Fruit fly (Drosophila melanogaster) whole organism, embryonic: ENCODE measurements around the gene fz4.

Experiments used
- Atf3 ChIP-seq: fragments of 200-800 bp; sonication (Bioruptor generic); optimal IDR thresholded peaks from 3 replicates; lab custom pipeline; 2016; ENCODE audit warnings: missing biosample characterization, missing genetic modification characterization
- CG4404 ChIP-seq: fragments of 200-800 bp; sonication (Bioruptor generic); IDR thresholded peaks from 2 replicates; pipeline ENCODE4 v1.3.6; 2022; ENCODE audit warnings: missing biosample characterization, missing genetic modification characterization
- CG8359 ChIP-seq: fragments of 200-800 bp; sonication (Bioruptor generic); optimal IDR thresholded peaks from 2 replicates; lab custom pipeline; 2017; ENCODE audit warnings: missing biosample characterization, mild to moderate bottlenecking, missing genetic modification characterization, borderline replicate concordance
- Fer3 ChIP-seq: fragments of 200-800 bp; sonication (Bioruptor generic); optimal IDR thresholded peaks from 2 replicates; lab custom pipeline; 2018; ENCODE audit warnings: missing biosample characterization, mild to moderate bottlenecking, missing genetic modification characterization, moderate library complexity
- Taf1 ChIP-seq: fragments of 200-800 bp; sonication (Bioruptor generic); IDR thresholded peaks from 2 replicates; pipeline ENCODE4 v1.3.6; 2022; ENCODE audit warnings: missing biosample characterization, missing genetic modification characterization
- az2 ChIP-seq: fragments of 200-800 bp; sonication (Bioruptor generic); optimal IDR thresholded peaks from 3 replicates; lab custom pipeline; 2016; ENCODE audit warnings: missing biosample characterization, missing genetic modification characterization
- dmrt11E ChIP-seq: fragments of 200-800 bp; sonication (Bioruptor generic); optimal IDR thresholded peaks from 3 replicates; lab custom pipeline; 2018; ENCODE audit warnings: missing biosample characterization, mild to moderate bottlenecking, missing genetic modification characterization, moderate library complexity
- h ChIP-seq: fragments of >200 bp; optimal IDR thresholded peaks from 2 replicates; lab custom pipeline; 2017
- shn ChIP-seq: fragments of 200-800 bp; sonication (Bioruptor generic); optimal IDR thresholded peaks from 3 replicates; lab custom pipeline; 2016; ENCODE audit warnings: missing biosample characterization, missing genetic modification characterization
- sr ChIP-seq: fragments of 200-800 bp; sonication (Bioruptor generic); IDR thresholded peaks from 3 replicates; pipeline ENCODE4 v1.3.6; 2022; ENCODE audit warnings: missing biosample characterization, missing genetic modification characterization
- sug ChIP-seq: fragments of 200-800 bp; optimal IDR thresholded peaks from 2 replicates; lab custom pipeline; 2019; ENCODE audit warnings: missing biosample characterization, mild to moderate bottlenecking, missing genetic modification characterization, moderate library complexity

DNA sequence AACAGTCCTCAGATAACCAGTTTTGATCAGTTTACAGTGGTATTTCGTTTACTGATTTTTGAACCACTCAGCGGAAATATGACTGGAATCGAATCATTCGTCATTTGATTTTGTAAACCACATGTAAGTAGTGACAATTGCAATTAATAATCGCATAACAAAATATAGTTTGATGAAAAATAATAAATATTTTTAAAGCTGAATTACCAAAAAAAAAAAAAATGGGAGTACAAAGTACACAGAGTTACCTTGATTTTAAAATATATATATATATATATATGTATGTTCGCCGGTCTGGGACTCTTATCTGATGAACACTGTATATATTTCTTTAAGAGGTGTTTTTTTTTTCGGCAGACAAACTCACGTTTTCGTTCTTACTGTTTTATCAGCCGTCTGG is 42.9 kb downstream of the fz4 start:
- TF ChIP-seq Fer3 (no peak), CG8359 (GFP tag; lab: Kevin White, UChicago) (no peak), dmrt11E (tag; lab: Kevin White, UChicago) (no peak), Taf1 (GFP tag; lab: Robert Waterston, UW) (no peak), Atf3 (no peak), h (lab: Kevin White, UChicago) (no peak), shn (GFP tag; lab: Kevin White, UChicago) (no peak), az2 (GFP tag; lab: Kevin White, UChicago) (no peak), sr (GFP tag; lab: Robert Waterston, UW) (no peak), sug (peak; percentile 1), CG4404 (GFP tag; lab: Robert Waterston, UW) (no peak)
